Fruit fly (Drosophila melanogaster): ENCODE results near the gene CG31248.

The CG31248 gene

DNA sequence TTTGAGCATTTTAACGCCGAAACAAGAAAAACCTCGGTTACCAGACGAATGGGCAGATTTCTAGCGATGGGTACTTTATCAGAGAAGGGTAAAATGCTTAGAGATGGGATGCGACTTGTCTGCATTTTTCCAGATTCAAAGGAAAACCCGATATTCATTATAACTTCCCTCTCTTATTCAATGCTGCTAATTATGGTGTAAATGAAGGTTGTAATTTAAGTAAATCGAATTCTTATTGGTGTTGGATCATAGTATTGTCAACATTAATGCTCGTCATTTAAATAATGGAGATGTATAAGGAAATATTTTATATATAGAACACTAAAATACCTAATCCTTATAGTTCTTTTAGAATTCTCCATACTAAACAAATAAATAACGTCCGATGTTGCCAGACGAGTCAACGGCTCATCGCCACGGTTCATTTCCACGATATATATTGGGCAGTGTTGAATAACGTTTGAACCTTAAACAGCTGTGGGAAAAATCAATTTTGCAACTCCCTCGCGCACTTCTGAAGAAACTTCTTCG lies 4.9 kb upstream of the CG31248 start, which contains the start of the genes Alh and CG10098 (continued):
- TF ChIP-seq Dip2 (GFP tag; IDR thresholded peaks at IDR 0.05) = no peak
- peak; percentile 63; the same call in 2 of the 3 replicates for TF ChIP-seq CG34224 (GFP tag; IDR thresholded peaks at IDR 0.05; ENCODE audit: partially characterized antibody)
- TF ChIP-seq CG6272 (GFP tag; IDR thresholded peaks at IDR 0.05) = peak; percentile 77
- TF ChIP-seq CG13624 (GFP tag; optimal IDR thresholded peaks at IDR 0.05) = peak; percentile 82
- TF ChIP-seq caup (GFP tag; optimal IDR thresholded peaks at IDR 0.05; ENCODE audit: severe bottlenecking) = peak; percentile 44
- peak; percentile 84 for TF ChIP-seq Hmr (GFP tag; optimal IDR thresholded peaks at IDR 0.05)
- peak; percentile 79 for TF ChIP-seq Opbp (GFP tag; IDR thresholded peaks at IDR 0.05; ENCODE audit: partially characterized antibody)
- peak; percentile 92 for TF ChIP-seq Chrac-16 (GFP tag; optimal IDR thresholded peaks at IDR 0.05)
- TF ChIP-seq CG1602 (GFP tag; optimal IDR thresholded peaks at IDR 0.05) = peak; percentile 90
- peak; percentile 85 to 87 for TF ChIP-seq chif (GFP tag; optimal IDR thresholded peaks at IDR 0.05)
- TF ChIP-seq PHDP (tag; optimal IDR thresholded peaks at IDR 0.05) = peak; percentile 76
- TF ChIP-seq CG4282 (GFP tag; optimal IDR thresholded peaks at IDR 0.05) = peak; percentile 44
- no peak for TF ChIP-seq CG15479 (GFP tag; optimal IDR thresholded peaks at IDR 0.05)
- no peak for TF ChIP-seq sim (GFP tag; IDR thresholded peaks at IDR 0.05)
- peak; percentile 91 for TF ChIP-seq dpn (GFP tag; optimal IDR thresholded peaks at IDR 0.05)
- TF ChIP-seq CG17385 (GFP tag; optimal IDR thresholded peaks at IDR 0.05) = peak; percentile 70
- peak; percentile 48; the same call in 2 of the 3 replicates for TF ChIP-seq CG14050 (GFP tag; IDR thresholded peaks at IDR 0.05)
- TF ChIP-seq z (GFP tag; IDR thresholded peaks at IDR 0.05) = no peak
- peak; percentile 86 for TF ChIP-seq CG32532 (GFP tag; IDR thresholded peaks at IDR 0.05)
- no peak for TF ChIP-seq CG7987 (GFP tag; optimal IDR thresholded peaks at IDR 0.05)
- TF ChIP-seq tx (GFP tag; optimal IDR thresholded peaks at IDR 0.05) = peak; percentile 83
- peak; percentile 62 for TF ChIP-seq CG8388 (GFP tag; optimal IDR thresholded peaks at IDR 0.05)
- peak; percentile 72 for TF ChIP-seq Atf6 (GFP tag; IDR thresholded peaks at IDR 0.05)
- peak; percentile 80 for TF ChIP-seq CG14667 (GFP tag; IDR thresholded peaks at IDR 0.05)
- peak; percentile 7; the same call in 1 of the 3 replicates for TF ChIP-seq ci (GFP tag; IDR thresholded peaks at IDR 0.05)
- peak; percentile 68 for TF ChIP-seq bbx (GFP tag; IDR thresholded peaks at IDR 0.05; ENCODE audit: partially characterized antibody)
- peak; percentile 76 for TF ChIP-seq CG18476 (GFP tag; optimal IDR thresholded peaks at IDR 0.05)
- TF ChIP-seq ato (GFP tag; IDR thresholded peaks at IDR 0.05; ENCODE audit: partially characterized antibody) = no peak; the same call in 1 of the 2 replicates
- TF ChIP-seq chn (GFP tag; optimal IDR thresholded peaks at IDR 0.05) = peak; percentile 87
- TF ChIP-seq chm (GFP tag; IDR thresholded peaks at IDR 0.05) = no peak; the same call in 1 of the 2 replicates
- TF ChIP-seq CG4328 (GFP tag; optimal IDR thresholded peaks at IDR 0.05) = peak; percentile 78
- TF ChIP-seq CG9797 (GFP tag; optimal IDR thresholded peaks at IDR 0.05) = peak; percentile 36
- TF ChIP-seq CG4820 (GFP tag; optimal IDR thresholded peaks at IDR 0.05) = peak; percentile 73
- peak; percentile 47; the same call in 1 of the 2 replicates for TF ChIP-seq CG17612 (GFP tag; IDR thresholded peaks at IDR 0.05)
- TF ChIP-seq Six4 (GFP tag; optimal IDR thresholded peaks at IDR 0.05) = peak; percentile 70
- TF ChIP-seq chinmo (GFP tag; IDR thresholded peaks at IDR 0.05; ENCODE audit: partially characterized antibody) = 0 out of 4 replicates have a peak, but pooled peaks have one; percentile 15
- peak; percentile 88 for TF ChIP-seq CG12391 (tag; optimal IDR thresholded peaks at IDR 0.05)
- no peak for TF ChIP-seq Doc2 (GFP tag; IDR thresholded peaks at IDR 0.05)
- peak; percentile 59 for TF ChIP-seq Mes4 (GFP tag; optimal IDR thresholded peaks at IDR 0.05)
- peak; percentile 75; the same call in 2 of the 3 replicates for TF ChIP-seq otp (GFP tag; IDR thresholded peaks at IDR 0.05)
- peak; percentile 66; the same call in 1 of the 3 replicates for TF ChIP-seq zfh1 (GFP tag; IDR thresholded peaks at IDR 0.05)
- no peak for TF ChIP-seq nau (GFP tag; optimal IDR thresholded peaks at IDR 0.05)
- TF ChIP-seq Lim3 (GFP tag; IDR thresholded peaks at IDR 0.05) = 0 out of 2 replicates have a peak, but pooled peaks have one; percentile 30
- peak; percentile 73 for TF ChIP-seq CG7372 (GFP tag; IDR thresholded peaks at IDR 0.05)
- TF ChIP-seq C15 (GFP tag; IDR thresholded peaks at IDR 0.05) = 0 out of 3 replicates have a peak, but pooled peaks have one; percentile 50
- TF ChIP-seq CG15601 (tag; optimal IDR thresholded peaks at IDR 0.05) = peak; percentile 73
- peak; percentile 59 for TF ChIP-seq jing (GFP tag; optimal IDR thresholded peaks at IDR 0.05)
- TF ChIP-seq vfl (GFP tag; optimal IDR thresholded peaks at IDR 0.05) = peak; percentile 87
- TF ChIP-seq stwl (tag; optimal IDR thresholded peaks at IDR 0.05) = peak; percentile 40

Data from whole organism, embryonic.